Fruit fly (Drosophila melanogaster) whole organism, wandering third instar larva: ENCODE results near the gene Cdc50.

Source experiments
- Abd-B ChIP-seq: fragments of >200 bp; optimal IDR thresholded peaks from 2 replicates; lab custom pipeline; 2017; ENCODE audit warnings: missing biosample characterization, missing genetic modification characterization
- CG32264 ChIP-seq: fragments of 200-800 bp; sonication (Bioruptor generic); optimal IDR thresholded peaks from 2 replicates; lab custom pipeline; 2016; ENCODE audit warnings: missing biosample characterization, missing genetic modification characterization
- CG9705 ChIP-seq: fragments of 200-800 bp; sonication (Bioruptor generic); optimal IDR thresholded peaks from 2 replicates; lab custom pipeline; 2018; ENCODE audit warnings: missing biosample characterization, mild to moderate bottlenecking, missing genetic modification characterization
- Dfd ChIP-seq: fragments of >200 bp; optimal IDR thresholded peaks from 2 replicates; lab custom pipeline; 2017; ENCODE audit warnings: missing biosample characterization, missing genetic modification characterization
- Dif ChIP-seq: fragments of 200-275, 200-300 bp; sonication (Bioruptor generic); optimal IDR thresholded peaks from 2 replicates; lab custom pipeline; 2018; ENCODE audit warnings: missing biosample characterization, missing genetic modification characterization; ENCODE audit not compliant: partially characterized antibody
- HLH106 ChIP-seq: fragments of 200-800 bp; optimal IDR thresholded peaks from 3 replicates; lab custom pipeline; 2019; ENCODE audit warnings: missing biosample characterization, mild to moderate bottlenecking, missing genetic modification characterization, moderate library complexity
- Hnf4 ChIP-seq: fragments of 200-800 bp; sonication (Bioruptor generic); optimal IDR thresholded peaks from 2 replicates; lab custom pipeline; 2016; ENCODE audit warnings: missing biosample characterization, mild to moderate bottlenecking, missing genetic modification characterization
- Hr78 ChIP-seq: fragments of >200 bp; optimal IDR thresholded peaks from 2 replicates; lab custom pipeline; 2017; ENCODE audit warnings: missing biosample characterization, missing genetic modification characterization
- Hr83 ChIP-seq: fragments of 200-300 bp; sonication (Bioruptor generic); optimal IDR thresholded peaks from 2 replicates; lab custom pipeline; 2016; ENCODE audit warnings: missing biosample characterization, mild to moderate bottlenecking, missing genetic modification characterization, moderate library complexity; ENCODE audit not compliant: poor library complexity, severe bottlenecking
- Jra ChIP-seq: sonication (Bioruptor generic); optimal IDR thresholded peaks from 2 replicates; lab custom pipeline; 2016; ENCODE audit warnings: missing biosample characterization, missing genetic modification characterization
- Mio ChIP-seq: sonication (Bioruptor generic); optimal IDR thresholded peaks from 2 replicates; lab custom pipeline; 2016; ENCODE audit warnings: missing biosample characterization, missing genetic modification characterization
- N ChIP-seq: fragments of >200 bp; optimal IDR thresholded peaks from 2 replicates; lab custom pipeline; 2018; ENCODE audit warnings: missing biosample characterization, missing external identifiers, missing genetic modification characterization
- OdsH ChIP-seq: fragments of 200-800 bp; sonication (Bioruptor generic); optimal IDR thresholded peaks from 2 replicates; lab custom pipeline; 2016; ENCODE audit warnings: missing biosample characterization, mild to moderate bottlenecking, missing genetic modification characterization
- Rel ChIP-seq, 2 experiments: fragments of 200-800 bp; sonication (Bioruptor generic) in 1 of 2; optimal IDR thresholded peaks; 2 replicates in 1 of 2; 3 replicates in 1 of 2; lab custom pipeline; 2016 to 2019; ENCODE audit warnings: mild to moderate bottlenecking in 2 of 2, missing biosample characterization in 2 of 2, missing genetic modification characterization in 2 of 2, moderate library complexity in 1 of 2
- Sp1 ChIP-seq: fragments of 200-800 bp; sonication (Bioruptor generic); optimal IDR thresholded peaks from 3 replicates; lab custom pipeline; 2019; ENCODE audit warnings: missing biosample characterization, mild to moderate bottlenecking, missing genetic modification characterization, moderate library complexity
- br ChIP-seq: fragments of 200-800 bp; sonication (Bioruptor generic); optimal IDR thresholded peaks from 2 replicates; lab custom pipeline; 2016; ENCODE audit warnings: missing biosample characterization, missing genetic modification characterization
- brk ChIP-seq: fragments of 200-800 bp; sonication (Bioruptor generic); optimal IDR thresholded peaks from 2 replicates; lab custom pipeline; 2016; ENCODE audit warnings: missing biosample characterization, mild to moderate bottlenecking, missing genetic modification characterization
- dl ChIP-seq, 2 experiments: fragments of 175-275, 200-275 bp in 1 of 2; fragments of 200-275 bp in 1 of 2; sonication (Bioruptor generic); optimal IDR thresholded peaks; lab custom pipeline; 2018; ENCODE audit warnings: mild to moderate bottlenecking in 2 of 2, missing biosample characterization in 2 of 2, missing genetic modification characterization in 2 of 2, moderate library complexity in 2 of 2; ENCODE audit not compliant: partially characterized antibody in 2 of 2, insufficient read depth in 1 of 2
- dmrt93B ChIP-seq: fragments of 200-800 bp; sonication (Bioruptor generic); optimal IDR thresholded peaks from 2 replicates; lab custom pipeline; 2018; ENCODE audit warnings: missing biosample characterization, mild to moderate bottlenecking, missing genetic modification characterization
- dsf ChIP-seq: sonication (Bioruptor generic); optimal IDR thresholded peaks from 2 replicates; lab custom pipeline; 2016; ENCODE audit warnings: missing biosample characterization, missing genetic modification characterization, borderline replicate concordance
- ey ChIP-seq: fragments of 200-800 bp; sonication (Bioruptor generic); optimal IDR thresholded peaks from 2 replicates; lab custom pipeline; 2016; ENCODE audit warnings: missing biosample characterization, missing genetic modification characterization
- foxo ChIP-seq, 2 experiments: fragments of 200-800 bp; sonication (Bioruptor generic); optimal IDR thresholded peaks; 2 replicates in 1 of 2; 3 replicates in 1 of 2; lab custom pipeline; 2016 to 2017; ENCODE audit warnings: missing biosample characterization in 2 of 2, missing genetic modification characterization in 2 of 2
- fru ChIP-seq: fragments of 200-800 bp; sonication (Bioruptor generic); optimal IDR thresholded peaks from 3 replicates; lab custom pipeline; 2016; ENCODE audit warnings: missing biosample characterization, mild to moderate bottlenecking, missing genetic modification characterization
- h ChIP-seq: fragments of 200-800 bp; sonication (Bioruptor generic); optimal IDR thresholded peaks from 3 replicates; lab custom pipeline; 2016; ENCODE audit warnings: missing biosample characterization, mild to moderate bottlenecking, missing genetic modification characterization
- jim ChIP-seq: fragments of 175-275, 200-325 bp; sonication (Bioruptor generic); optimal IDR thresholded peaks from 2 replicates; lab custom pipeline; 2016; ENCODE audit warnings: missing biosample characterization, mild to moderate bottlenecking, missing genetic modification characterization
- lola ChIP-seq: fragments of >200 bp; optimal IDR thresholded peaks from 2 replicates; lab custom pipeline; 2017; ENCODE audit warnings: missing biosample characterization, missing genetic modification characterization
- pan ChIP-seq: fragments of >200 bp; optimal IDR thresholded peaks from 2 replicates; lab custom pipeline; 2017
- psq ChIP-seq: fragments of 200-800 bp; sonication (Bioruptor generic); optimal IDR thresholded peaks from 3 replicates; lab custom pipeline; 2017; ENCODE audit warnings: missing biosample characterization, mild to moderate bottlenecking, missing genetic modification characterization, moderate library complexity
- rgr ChIP-seq: fragments of 200-800 bp; sonication (Bioruptor generic); optimal IDR thresholded peaks from 3 replicates; lab custom pipeline; 2016; ENCODE audit warnings: missing biosample characterization, mild to moderate bottlenecking, missing genetic modification characterization
- sage ChIP-seq: fragments of 200-800 bp; sonication (Bioruptor generic); optimal IDR thresholded peaks from 2 replicates; lab custom pipeline; 2016; ENCODE audit warnings: missing biosample characterization, mild to moderate bottlenecking, missing genetic modification characterization
- sv ChIP-seq: fragments of 200-800 bp; sonication (Bioruptor generic); optimal IDR thresholded peaks from 3 replicates; lab custom pipeline; 2016; ENCODE audit warnings: missing biosample characterization, missing genetic modification characterization
- tai ChIP-seq: sonication (Bioruptor generic); optimal IDR thresholded peaks from 2 replicates; lab custom pipeline; 2016; ENCODE audit warnings: missing biosample characterization, missing genetic modification characterization
- usp ChIP-seq: fragments of >200 bp; optimal IDR thresholded peaks from 2 replicates; lab custom pipeline; 2017; ENCODE audit warnings: missing biosample characterization, missing genetic modification characterization
- woc ChIP-seq: sonication (Bioruptor generic); optimal IDR thresholded peaks from 2 replicates; lab custom pipeline; 2016; ENCODE audit warnings: missing biosample characterization, mild to moderate bottlenecking, missing genetic modification characterization

Gene Cdc50

dm6 chrX:16425145-16425544, 16.0 kb downstream of the Cdc50 start:
- TF ChIP-seq Hr83 (GFP tag; lab: Kevin White, UChicago) (peak; percentile 70), dl (GFP tag; optimal IDR thresholded peaks at IDR 0.05; lab: Kevin White, UChicago; ENCODE audit: insufficient read depth in 1 of 2, partially characterized antibody in 2 of 2) (peak; percentile 54 to 83), lola (GFP tag; lab: Kevin White, UChicago) (no peak), sv (GFP tag; lab: Kevin White, UChicago) (no peak), Jra (GFP tag; lab: Kevin White, UChicago) (peak; percentile 48), Dif (GFP tag; lab: Kevin White, UChicago) (peak; percentile 80), woc (GFP tag; lab: Kevin White, UChicago) (no peak), foxo (GFP tag; optimal IDR thresholded peaks at IDR 0.05; lab: Kevin White, UChicago) (peak in 1 of 2 experiments; percentile 7), h (GFP tag; lab: Kevin White, UChicago) (peak; percentile 21), Sp1 (GFP tag; lab: Kevin White, UChicago) (no peak), Abd-B (GFP tag; lab: Kevin White, UChicago) (no peak), Rel (GFP tag; optimal IDR thresholded peaks at IDR 0.05; lab: Kevin White, UChicago) (peak; percentile 44), Rel (tag; optimal IDR thresholded peaks at IDR 0.05; lab: Kevin White, UChicago) (no peak), Dfd (GFP tag; lab: Kevin White, UChicago) (no peak)

dm6 chrX:16424296-16424695, 16.8 kb downstream of the Cdc50 start:
- TF ChIP-seq jim (GFP tag; lab: Kevin White, UChicago) (no peak), psq (GFP tag; lab: Kevin White, UChicago) (peak; percentile 98), HLH106 (no peak), tai (GFP tag; lab: Kevin White, UChicago) (no peak), Abd-B (GFP tag; lab: Kevin White, UChicago) (no peak), usp (GFP tag; lab: Kevin White, UChicago) (no peak), brk (GFP tag; lab: Kevin White, UChicago) (no peak), h (GFP tag; lab: Kevin White, UChicago) (peak; percentile 3), Hr78 (no peak), ey (no peak), Mio (GFP tag; lab: Kevin White, UChicago) (no peak), Sp1 (GFP tag; lab: Kevin White, UChicago) (no peak), Jra (GFP tag; lab: Kevin White, UChicago) (no peak), CG9705 (GFP tag; lab: Kevin White, UChicago) (no peak), Rel (GFP tag; optimal IDR thresholded peaks at IDR 0.05; lab: Kevin White, UChicago) (no peak), Rel (tag; optimal IDR thresholded peaks at IDR 0.05; lab: Kevin White, UChicago) (no peak), sage (GFP tag; lab: Kevin White, UChicago) (no peak), dsf (GFP tag; lab: Kevin White, UChicago) (no peak), woc (GFP tag; lab: Kevin White, UChicago) (no peak), lola (GFP tag; lab: Kevin White, UChicago) (no peak), N (GFP tag; lab: Kevin White, UChicago) (peak; percentile 1), Hr83 (GFP tag; lab: Kevin White, UChicago) (no peak), dmrt93B (no peak), pan (lab: Kevin White, UChicago) (no peak)

dm6 chrX:16423125-16423509, 18.0 kb downstream of the Cdc50 start:
- TF ChIP-seq CG32264: no peak
- peak; percentile 65 for TF ChIP-seq psq (GFP tag; lab: Kevin White, UChicago)
- TF ChIP-seq fru: no peak
- no peak for TF ChIP-seq OdsH
- TF ChIP-seq lola (GFP tag; lab: Kevin White, UChicago): no peak
- TF ChIP-seq dl (GFP tag; optimal IDR thresholded peaks at IDR 0.05; lab: Kevin White, UChicago; ENCODE audit: insufficient read depth in 1 of 2, partially characterized antibody in 2 of 2): no peak

- TF ChIP-seq foxo (GFP tag; optimal IDR thresholded peaks at IDR 0.05; lab: Kevin White, UChicago): peak in 1 of 2 experiments; percentile 46
- TF ChIP-seq rgr (GFP tag; lab: Kevin White, UChicago): peak; percentile 54
- TF ChIP-seq Abd-B (GFP tag; lab: Kevin White, UChicago): no peak
- TF ChIP-seq woc (GFP tag; lab: Kevin White, UChicago): peak; percentile 7
- no peak for TF ChIP-seq usp (GFP tag; lab: Kevin White, UChicago)
- peak; percentile 45 for TF ChIP-seq Hr83 (GFP tag; lab: Kevin White, UChicago)
- TF ChIP-seq OdsH: peak; percentile 21
- TF ChIP-seq Sp1 (GFP tag; lab: Kevin White, UChicago): peak; percentile 54
- peak; percentile 54 for TF ChIP-seq h (GFP tag; lab: Kevin White, UChicago)
- peak; percentile 79 for TF ChIP-seq psq (GFP tag; lab: Kevin White, UChicago)
- TF ChIP-seq Dfd (GFP tag; lab: Kevin White, UChicago): no peak
- peak; percentile 4 for TF ChIP-seq ey
- TF ChIP-seq Hnf4 (GFP tag; lab: Kevin White, UChicago): peak; percentile 49
- TF ChIP-seq HLH106: peak; percentile 3
- peak in 1 of 2 experiments; percentile 14 for TF ChIP-seq dl (GFP tag; optimal IDR thresholded peaks at IDR 0.05; lab: Kevin White, UChicago; ENCODE audit: insufficient read depth in 1 of 2, partially characterized antibody in 2 of 2)
- peak; percentile 44 for TF ChIP-seq jim (GFP tag; lab: Kevin White, UChicago)
- peak; percentile 1 for TF ChIP-seq dsf (GFP tag; lab: Kevin White, UChicago)
- no peak for TF ChIP-seq Rel (GFP tag; optimal IDR thresholded peaks at IDR 0.05; lab: Kevin White, UChicago)
- peak; percentile 44 for TF ChIP-seq Rel (tag; optimal IDR thresholded peaks at IDR 0.05; lab: Kevin White, UChicago)
- TF ChIP-seq N (GFP tag; lab: Kevin White, UChicago): no peak
- peak; percentile 30 for TF ChIP-seq br
These were observed 18.5 kb downstream of the Cdc50 start, which contains the start of gene hang for dm6 chrX:16422466-16423124. TSS of gene hang (plus strand) at chrX:16422831.
